Worm (Caenorhabditis elegans) whole organism, L1 larva: ENCODE measurements around the gene F31E3.6.

Source experiments
- ceh-82 ChIP-seq, 3 experiments: fragments of 150-350 bp in 1 of 3; sonication (generic microtip) in 2 of 3; optimal IDR thresholded peaks; 2 replicates each; lab custom pipeline; 2014 to 2017; ENCODE audit warnings: missing biosample characterization in 3 of 3, missing genetic modification characterization in 3 of 3
- egl-13 ChIP-seq: sonication (generic microtip); optimal IDR thresholded peaks from 2 replicates; lab custom pipeline; 2016; ENCODE audit warnings: missing genotype, missing genetic modification reagents, missing genetic modification characterization, missing compliant biosample characterization
- fkh-10 ChIP-seq: sonication (generic microtip); optimal IDR thresholded peaks from 2 replicates; lab custom pipeline; 2017; ENCODE audit warnings: missing biosample characterization, missing genetic modification reagents, missing genetic modification characterization

ce11 chrIII:6979584-6979983, 2.3 kb upstream of the F31E3.6 start, which contains the start of gene ceh-20:
- TF ChIP-seq fkh-10 (GFP tag; lab: Kevin White, UChicago) (no peak), egl-13 (tag; lab: Kevin White, UChicago) (no peak), ceh-82 (tag; optimal IDR thresholded peaks at IDR 0.05; lab: Kevin White, UChicago) (no peak)
